Fruit fly (Drosophila melanogaster) Kc167 (cell line): ENCODE data around the gene Dus1.

ENCODE experiments used
- Myc ChIP-seq: fragments of >200 bp; optimal IDR thresholded peaks from 2 replicates; lab custom pipeline; 2017; ENCODE audit warnings: missing external identifiers
- Sin3A ChIP-seq: fragments of >200 bp; optimal IDR thresholded peaks from 2 replicates; lab custom pipeline; 2018; ENCODE audit warnings: missing external identifiers
- h ChIP-seq: fragments of >200 bp; optimal IDR thresholded peaks from 3 replicates; lab custom pipeline; 2018; ENCODE audit warnings: missing external identifiers
- insv ChIP-seq: fragments of >200 bp; optimal IDR thresholded peaks from 3 replicates; lab custom pipeline; 2018; ENCODE audit warnings: missing external identifiers
- psq ChIP-seq: fragments of >200 bp; optimal IDR thresholded peaks from 2 replicates; lab custom pipeline; 2017; ENCODE audit warnings: missing external identifiers
- ttk ChIP-seq: sonication (Bioruptor generic); optimal IDR thresholded peaks from 2 replicates; lab custom pipeline; 2017; ENCODE audit warnings: missing external identifiers

The Dus1 gene

DNA sequence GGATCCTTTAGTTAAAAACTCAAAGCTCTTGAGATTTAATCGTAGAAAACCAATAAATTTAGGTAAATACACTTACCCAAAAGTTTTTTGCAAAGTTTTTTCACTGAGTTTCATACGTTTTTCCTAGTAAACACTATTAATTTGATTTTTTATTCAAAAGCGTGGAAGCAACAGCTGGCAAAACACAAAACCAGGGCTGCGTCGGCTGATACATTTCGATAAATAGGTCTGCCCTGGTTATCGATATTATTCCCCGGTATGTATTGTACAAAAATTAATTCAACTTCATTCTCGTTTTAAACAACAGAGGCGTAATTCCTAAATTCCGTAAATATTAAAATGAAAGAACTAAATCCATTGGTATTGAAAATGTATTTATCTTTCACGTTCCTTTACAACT is at the start of gene Dus1:
TSS of gene Dus1 (minus strand) at position 192 of the 400 bp plus-strand sequence.
- TF ChIP-seq Sin3A (lab: Kevin White, UChicago) (no peak), psq (lab: Kevin White, UChicago) (no peak), h (no peak), insv (lab: Kevin White, UChicago) (no peak), ttk (lab: Kevin White, UChicago) (no peak), Myc (lab: Kevin White, UChicago) (no peak)

DNA sequence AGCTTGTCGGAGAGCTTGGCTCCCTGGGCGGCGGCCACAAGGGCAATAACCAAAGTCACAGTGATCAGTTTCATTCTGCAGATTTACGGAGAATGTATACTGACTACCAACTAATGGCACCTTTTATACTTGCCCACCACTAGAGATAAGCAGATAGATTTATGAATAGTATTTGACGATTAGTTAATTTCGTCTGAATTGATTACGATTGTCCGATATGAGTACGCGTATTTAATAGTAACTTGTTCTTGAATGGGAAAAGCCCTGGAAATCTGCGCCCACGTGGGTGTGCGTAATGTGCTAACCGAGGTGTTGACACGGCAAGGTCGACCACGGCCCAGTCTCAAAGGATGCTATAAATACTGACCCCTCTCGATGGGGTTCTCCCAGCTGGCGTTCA is 49.6 kb upstream of the Dus1 start, which contains the start of gene CG11911:
TSS of gene CG11911 (minus strand) at position 101 of the 400 bp plus-strand sequence.
- TF ChIP-seq insv (lab: Kevin White, UChicago) (no peak), Sin3A (lab: Kevin White, UChicago) (no peak), Myc (lab: Kevin White, UChicago) (no peak), h (no peak), psq (lab: Kevin White, UChicago) (no peak), ttk (lab: Kevin White, UChicago) (no peak)

DNA sequence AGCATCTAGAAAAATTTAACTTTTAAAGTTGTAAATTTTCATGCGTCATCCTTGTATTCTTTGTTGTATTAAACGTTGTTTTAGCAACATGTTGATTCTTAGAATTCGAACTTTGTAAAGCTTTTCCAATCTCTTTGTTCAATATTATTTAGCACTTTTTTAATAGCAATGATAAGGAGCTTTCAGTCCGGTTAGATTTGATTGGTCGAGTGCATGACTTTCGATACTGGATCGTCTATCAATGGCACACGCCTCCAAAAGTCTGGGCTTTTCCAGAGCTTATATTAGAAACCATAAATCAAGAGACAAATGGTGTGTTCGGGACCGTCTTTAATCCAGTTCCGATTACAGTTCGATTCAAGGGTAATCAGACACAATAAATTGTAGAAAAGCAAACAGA is 48.2 kb upstream of the Dus1 start:
- TF ChIP-seq insv (lab: Kevin White, UChicago): no peak
- no peak for TF ChIP-seq Myc (lab: Kevin White, UChicago)
- TF ChIP-seq Sin3A (lab: Kevin White, UChicago): no peak

DNA sequence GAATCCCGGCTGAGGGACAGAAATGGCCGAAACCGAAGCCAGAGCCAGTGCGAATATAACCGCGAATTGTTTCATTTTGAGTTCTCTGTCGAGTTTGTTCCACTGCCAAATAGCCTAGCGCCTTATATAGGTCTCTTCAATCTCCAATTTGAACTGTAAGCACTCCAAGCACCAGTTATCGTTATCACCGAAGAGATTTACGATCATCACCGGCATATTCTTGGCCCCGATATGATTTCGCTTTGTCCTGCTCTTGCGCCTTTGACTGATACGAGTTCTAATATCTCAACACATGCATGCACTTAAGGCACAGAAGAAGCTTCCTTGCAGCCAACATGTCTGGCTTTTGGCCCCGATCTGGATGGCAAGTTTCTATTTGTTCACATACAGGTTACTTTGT is 47.6 kb upstream of the Dus1 start, which contains the start of gene CG11912:
TSS of gene CG11912 (minus strand) at position 101 of the 400 bp plus-strand sequence.
- no peak for TF ChIP-seq psq (lab: Kevin White, UChicago)
- no peak for TF ChIP-seq Sin3A (lab: Kevin White, UChicago)
- TF ChIP-seq h: no peak

DNA sequence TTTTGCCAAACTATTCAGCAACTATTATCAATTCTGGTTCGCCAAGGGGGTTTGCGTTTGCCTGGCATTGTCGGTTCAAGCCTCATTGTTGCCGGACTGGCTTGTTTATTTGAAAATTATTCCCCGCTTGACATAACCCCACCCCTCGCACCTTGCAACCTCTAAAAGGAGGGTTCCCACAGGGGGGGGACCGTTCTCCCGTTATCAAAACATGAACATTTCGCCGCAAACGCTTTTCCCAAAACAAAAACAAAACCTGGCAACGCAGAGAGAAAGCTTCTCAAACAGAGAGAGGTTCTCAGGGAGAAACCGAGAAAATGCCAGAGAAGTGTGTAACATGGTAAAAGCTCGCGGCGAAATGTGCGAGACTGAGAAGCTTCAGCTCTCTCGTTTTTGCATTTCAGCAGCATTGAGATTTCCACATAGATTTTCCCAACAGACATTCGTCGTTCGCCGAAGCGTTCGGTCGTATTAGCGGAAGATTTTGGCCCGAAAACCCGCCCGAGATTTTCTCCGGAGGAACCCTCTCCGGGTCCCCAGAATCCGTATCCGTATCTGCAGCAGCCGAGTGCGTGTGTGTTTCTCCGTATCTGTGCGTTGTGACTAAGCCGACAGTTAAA is 38.4 kb upstream of the Dus1 start:
- TF ChIP-seq psq (lab: Kevin White, UChicago) (no peak), insv (lab: Kevin White, UChicago) (no peak), h (no peak), ttk (lab: Kevin White, UChicago) (no peak), Sin3A (lab: Kevin White, UChicago) (no peak), Myc (lab: Kevin White, UChicago) (no peak)

DNA sequence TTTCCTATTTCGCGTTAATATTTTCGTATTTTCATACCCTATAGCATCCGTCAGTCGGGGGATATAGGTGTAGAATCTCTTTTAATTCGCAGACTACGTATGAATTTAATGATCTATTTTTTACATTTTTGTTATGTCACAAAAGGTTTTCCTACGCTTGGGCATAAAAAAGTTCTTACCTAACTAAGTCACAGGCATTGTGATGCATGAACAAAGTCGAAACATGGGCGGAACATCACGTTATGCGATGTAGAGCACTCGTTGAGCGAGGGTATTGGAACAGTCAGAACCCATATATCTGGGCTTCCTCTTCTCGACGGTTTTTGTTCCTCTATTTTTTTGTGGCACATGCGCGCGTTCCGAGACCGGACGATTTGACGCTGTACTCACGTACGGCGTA is 37.6 kb upstream of the Dus1 start:
- TF ChIP-seq Sin3A (lab: Kevin White, UChicago): no peak
- TF ChIP-seq insv (lab: Kevin White, UChicago): no peak

DNA sequence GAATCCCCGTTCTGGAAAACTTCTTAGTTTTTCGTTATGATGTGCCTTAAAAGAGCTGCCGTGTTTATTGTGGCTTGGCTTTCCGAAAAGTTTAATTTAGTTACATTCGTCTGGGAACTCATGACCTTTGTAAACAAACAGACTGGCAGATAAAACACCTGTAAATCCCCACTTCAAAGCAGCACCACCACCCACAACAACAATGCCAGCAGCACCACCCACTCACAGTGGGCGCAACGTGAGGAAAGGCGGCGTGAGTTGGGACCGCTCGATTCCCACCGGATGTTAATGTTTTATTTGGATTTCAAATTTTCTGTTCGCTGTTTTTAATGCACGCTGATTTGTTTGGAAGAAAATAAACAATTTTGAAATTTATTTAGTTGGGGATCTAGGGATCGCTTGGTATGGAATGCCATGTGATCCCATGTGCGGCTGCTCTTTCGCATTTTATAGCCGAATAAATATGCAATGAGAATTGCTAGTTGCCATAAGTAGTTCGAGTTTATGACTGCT is 36.7 kb upstream of the Dus1 start:
- TF ChIP-seq Myc (lab: Kevin White, UChicago) (no peak), h (no peak), ttk (lab: Kevin White, UChicago) (no peak), Sin3A (lab: Kevin White, UChicago) (no peak)

DNA sequence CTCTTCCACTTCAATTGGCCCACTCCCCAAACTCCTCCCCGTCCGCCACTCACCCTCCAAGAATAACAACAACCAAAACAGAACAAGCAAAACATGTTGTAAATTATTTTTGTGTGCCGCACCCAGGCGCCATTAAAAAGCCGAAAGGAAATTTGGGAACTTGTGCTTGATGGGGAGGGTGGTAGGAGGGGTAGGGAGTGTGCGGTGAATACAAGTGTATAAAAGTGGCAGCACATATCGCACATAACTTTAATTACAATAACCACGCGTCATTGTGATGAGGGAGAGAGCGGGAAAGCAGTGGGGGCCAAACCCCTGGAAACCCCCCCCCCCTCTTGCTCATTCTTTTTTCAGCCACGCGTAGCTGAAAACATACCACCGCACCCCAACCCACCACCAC is 35.6 kb upstream of the Dus1 start:
- no peak for TF ChIP-seq insv (lab: Kevin White, UChicago)
- TF ChIP-seq psq (lab: Kevin White, UChicago): no peak
- TF ChIP-seq Sin3A (lab: Kevin White, UChicago): no peak
- no peak for TF ChIP-seq ttk (lab: Kevin White, UChicago)
- TF ChIP-seq Myc (lab: Kevin White, UChicago): no peak
- TF ChIP-seq h: no peak

DNA sequence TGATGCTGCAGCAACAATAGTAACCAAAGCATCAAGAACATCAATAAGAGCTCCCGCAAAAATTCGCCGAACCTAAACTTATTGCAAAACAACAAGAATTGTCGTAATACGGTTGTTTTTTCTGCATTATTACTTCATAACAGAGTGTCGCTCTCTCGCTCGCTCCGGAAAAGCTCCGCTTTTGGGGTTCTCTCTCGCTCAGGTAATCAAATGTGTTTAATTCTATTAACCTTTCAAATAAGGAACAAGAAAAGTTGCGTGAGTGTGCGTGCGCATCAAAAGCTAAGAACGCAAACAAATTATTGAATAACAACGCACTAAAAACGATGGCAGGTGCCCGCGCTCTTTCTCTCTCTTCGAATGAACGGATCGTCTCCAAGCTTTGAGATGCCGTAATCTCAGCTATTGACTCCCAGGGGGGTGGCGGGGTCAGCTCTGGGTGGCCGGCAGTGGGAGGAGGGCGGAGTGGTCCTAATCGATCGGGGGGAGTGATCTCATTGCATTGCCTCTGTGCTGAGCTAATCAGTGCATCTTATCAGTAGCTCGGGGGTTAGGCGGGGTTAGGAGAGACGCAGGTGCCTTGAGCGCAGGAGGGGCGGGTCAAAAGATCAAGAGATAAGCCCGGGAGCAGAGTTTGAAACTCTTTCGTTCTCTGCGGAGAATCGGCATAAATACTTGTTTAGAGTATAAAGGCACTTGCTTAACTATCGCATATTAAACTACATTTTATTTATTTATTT is 34.8 kb upstream of the Dus1 start:
- TF ChIP-seq Sin3A (lab: Kevin White, UChicago) (no peak), insv (lab: Kevin White, UChicago) (no peak), ttk (lab: Kevin White, UChicago) (no peak), h (no peak), psq (lab: Kevin White, UChicago) (no peak), Myc (lab: Kevin White, UChicago) (no peak)

DNA sequence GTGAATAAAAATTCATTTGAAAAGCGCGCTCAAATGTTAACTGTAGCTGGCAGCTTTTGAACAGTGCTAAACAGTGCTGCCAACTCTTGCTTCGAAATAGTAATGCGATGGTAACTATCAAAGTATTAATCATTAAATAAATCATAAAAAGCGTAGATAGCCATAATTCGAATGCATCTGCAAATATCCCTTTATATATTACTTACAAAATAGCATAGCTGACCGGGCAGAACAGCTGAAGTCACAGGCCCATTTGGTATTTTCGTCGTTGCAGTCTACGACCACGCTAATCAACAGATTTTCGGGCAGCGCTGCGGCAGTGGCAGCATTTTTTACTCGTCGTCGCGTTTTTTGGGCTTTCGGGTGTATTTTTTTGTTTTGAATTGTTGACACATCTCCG is 34.1 kb upstream of the Dus1 start, which contains the start of gene Plc21C:
TSS of gene Plc21C (plus strand) at position 290 of the 400 bp plus-strand sequence.
- TF ChIP-seq ttk (lab: Kevin White, UChicago) (no peak), Myc (lab: Kevin White, UChicago) (no peak), Sin3A (lab: Kevin White, UChicago) (no peak)

DNA sequence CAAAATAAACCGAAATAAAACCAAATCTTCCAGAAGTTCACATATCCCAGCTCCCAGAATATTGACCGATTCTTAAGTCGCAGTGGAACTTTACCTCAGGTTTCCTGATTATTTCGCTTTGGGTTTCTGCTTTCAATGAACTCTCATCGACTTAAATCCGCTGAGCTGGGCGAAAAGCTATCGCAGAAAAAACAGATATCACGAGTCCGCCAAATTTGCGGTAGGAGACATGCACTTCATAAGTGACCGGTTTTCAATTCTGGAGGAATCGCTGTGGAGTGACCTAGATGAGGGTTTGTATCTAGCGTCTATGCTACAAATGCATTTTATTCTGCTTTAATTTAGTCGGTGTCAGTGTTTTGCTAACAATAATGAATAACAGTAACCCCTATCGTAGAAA is 33.7 kb upstream of the Dus1 start:
- TF ChIP-seq h (no peak), Sin3A (lab: Kevin White, UChicago) (no peak), ttk (lab: Kevin White, UChicago) (no peak), insv (lab: Kevin White, UChicago) (no peak), psq (lab: Kevin White, UChicago) (no peak), Myc (lab: Kevin White, UChicago) (no peak)

DNA sequence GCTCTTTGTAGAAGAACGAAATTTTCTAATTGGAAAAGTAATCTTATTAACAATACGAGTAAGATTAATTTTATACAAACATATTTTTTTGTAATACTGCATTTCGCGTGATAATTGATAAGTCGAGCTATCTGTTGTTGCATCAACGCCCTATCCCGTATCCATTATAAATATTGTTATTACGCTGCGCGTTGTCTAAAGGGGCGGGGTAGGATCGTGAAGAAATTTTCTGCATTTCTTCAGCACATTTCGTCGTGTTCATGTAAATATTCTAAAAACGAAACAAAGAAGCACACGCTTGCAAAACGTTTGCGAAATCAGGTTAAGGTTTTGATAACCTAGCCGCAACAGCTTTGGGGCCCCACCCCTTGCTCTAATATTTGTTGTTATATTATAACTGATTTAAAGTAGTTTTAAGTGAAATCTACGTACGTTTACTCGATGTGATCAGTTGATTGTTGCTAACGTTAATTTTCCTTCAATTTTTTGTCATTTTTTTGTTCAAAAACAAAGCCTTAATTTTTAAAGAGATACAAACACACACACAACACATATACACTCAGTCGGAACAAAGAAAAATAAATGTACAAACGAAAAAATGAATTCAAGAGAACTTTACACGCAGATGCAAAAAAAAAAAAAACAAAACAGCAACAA is 31.9 kb upstream of the Dus1 start:
- no peak for TF ChIP-seq psq (lab: Kevin White, UChicago)
- TF ChIP-seq Myc (lab: Kevin White, UChicago): no peak
- TF ChIP-seq insv (lab: Kevin White, UChicago): no peak
- TF ChIP-seq h: no peak
- TF ChIP-seq ttk (lab: Kevin White, UChicago): no peak
- no peak for TF ChIP-seq Sin3A (lab: Kevin White, UChicago)
